Worm (Caenorhabditis elegans) whole organism, L2 larva: ENCODE data around the gene R09H10.2.

Experiments
- C34F6.9 ChIP-seq: fragments of 150-350 bp; optimal IDR thresholded peaks from 2 replicates; lab custom pipeline; 2014; ENCODE audit warnings: missing biosample characterization, missing genetic modification characterization
- R02D3.7 ChIP-seq: fragments of 150-350 bp; optimal IDR thresholded peaks from 2 replicates; lab custom pipeline; 2014; ENCODE audit warnings: missing biosample characterization, missing genetic modification characterization
- ZK546.5 ChIP-seq: sonication (generic microtip); optimal IDR thresholded peaks from 2 replicates; lab custom pipeline; 2017; ENCODE audit warnings: missing biosample characterization, missing genetic modification characterization
- alr-1 ChIP-seq: fragments of 150-350 bp; optimal IDR thresholded peaks from 2 replicates; lab custom pipeline; 2014; ENCODE audit warnings: missing biosample characterization, missing genetic modification characterization
- aly-2 ChIP-seq: fragments of 150-350 bp; optimal IDR thresholded peaks from 2 replicates; lab custom pipeline; 2014; ENCODE audit warnings: missing biosample characterization, missing genetic modification characterization
- ama-1 ChIP-seq: fragments of 150-350 bp; optimal IDR thresholded peaks from 2 replicates; lab custom pipeline; 2018; ENCODE audit warnings: inconsistent platforms
- blmp-1 ChIP-seq: sonication (generic microtip); optimal IDR thresholded peaks from 2 replicates; lab custom pipeline; 2017; ENCODE audit warnings: missing genetic modification characterization, mild to moderate bottlenecking, missing compliant biosample characterization, antibody characterized with exemption, moderate library complexity; ENCODE audit not compliant: insufficient read depth
- ceh-16 ChIP-seq: fragments of 150-350 bp; optimal IDR thresholded peaks from 2 replicates; lab custom pipeline; 2014; ENCODE audit warnings: missing biosample characterization, missing genetic modification characterization
- ceh-82 ChIP-seq: fragments of 150-350 bp; optimal IDR thresholded peaks from 2 replicates; lab custom pipeline; 2014; ENCODE audit warnings: missing biosample characterization, missing genetic modification characterization
- dmd-4 ChIP-seq: sonication (generic microtip); optimal IDR thresholded peaks from 2 replicates; lab custom pipeline; 2017; ENCODE audit warnings: missing biosample characterization, missing genetic modification characterization
- egl-27 ChIP-seq: sonication (generic microtip); optimal IDR thresholded peaks from 3 replicates; lab custom pipeline; 2017; ENCODE audit warnings: missing biosample characterization, missing genetic modification reagents, missing genetic modification characterization
- elt-1 ChIP-seq: fragments of 150-350 bp; optimal IDR thresholded peaks from 2 replicates; lab custom pipeline; 2014; ENCODE audit warnings: missing biosample characterization, missing genetic modification characterization
- elt-3 ChIP-seq: sonication (generic microtip); optimal IDR thresholded peaks from 2 replicates; lab custom pipeline; 2017; ENCODE audit warnings: missing biosample characterization, missing genetic modification characterization
- fos-1 ChIP-seq: fragments of 150-350 bp; optimal IDR thresholded peaks from 2 replicates; lab custom pipeline; 2014; ENCODE audit warnings: missing biosample characterization, missing genetic modification characterization
- gmeb-1 ChIP-seq: fragments of 150-350 bp; optimal IDR thresholded peaks from 2 replicates; lab custom pipeline; 2014; ENCODE audit warnings: missing biosample characterization, missing genetic modification characterization
- lin-11 ChIP-seq: fragments of 150-350 bp; sonication (generic microtip); optimal IDR thresholded peaks from 2 replicates; lab custom pipeline; 2014; ENCODE audit warnings: missing biosample characterization, missing genetic modification characterization, inconsistent platforms, mixed read lengths
- lin-13 ChIP-seq: fragments of 150-350 bp; optimal IDR thresholded peaks from 2 replicates; lab custom pipeline; 2014; ENCODE audit warnings: missing biosample characterization, missing genetic modification reagents, missing genetic modification characterization
- lin-39 ChIP-seq: fragments of 150-350 bp; optimal IDR thresholded peaks from 2 replicates; lab custom pipeline; 2014; ENCODE audit warnings: missing biosample characterization, missing genetic modification reagents, missing genetic modification characterization
- mab-5 ChIP-seq: fragments of 150-350 bp; optimal IDR thresholded peaks from 2 replicates; lab custom pipeline; 2014; ENCODE audit warnings: missing biosample characterization, missing genetic modification characterization
- mbf-1 ChIP-seq: sonication (generic microtip); optimal IDR thresholded peaks from 2 replicates; lab custom pipeline; 2017; ENCODE audit warnings: missing biosample characterization, missing genetic modification characterization
- mdl-1 ChIP-seq, 2 experiments: fragments of 150-350 bp in 1 of 2; sonication (generic microtip) in 1 of 2; optimal IDR thresholded peaks; 2 replicates each; lab custom pipeline; 2017; ENCODE audit warnings: missing biosample characterization in 2 of 2, missing genetic modification characterization in 2 of 2
- nhr-10 ChIP-seq: sonication (generic microtip); optimal IDR thresholded peaks from 2 replicates; lab custom pipeline; 2017; ENCODE audit warnings: missing biosample characterization, missing genetic modification characterization
- nhr-11 ChIP-seq: fragments of 150-350 bp; optimal IDR thresholded peaks from 2 replicates; lab custom pipeline; 2014; ENCODE audit warnings: missing biosample characterization, missing genetic modification characterization
- nhr-129 ChIP-seq: fragments of 150-350 bp; optimal IDR thresholded peaks from 2 replicates; lab custom pipeline; 2014; ENCODE audit warnings: missing biosample characterization, missing genetic modification characterization
- nhr-21 ChIP-seq: fragments of 150-350 bp; optimal IDR thresholded peaks from 2 replicates; lab custom pipeline; 2014; ENCODE audit warnings: missing biosample characterization, missing genetic modification characterization
- nhr-23 ChIP-seq: fragments of 150-350 bp; optimal IDR thresholded peaks from 2 replicates; lab custom pipeline; 2014; ENCODE audit warnings: missing biosample characterization, missing genetic modification reagents, missing genetic modification characterization
- nhr-237 ChIP-seq: fragments of 150-350 bp; optimal IDR thresholded peaks from 2 replicates; lab custom pipeline; 2014; ENCODE audit warnings: missing biosample characterization, missing genetic modification characterization
- nhr-25 ChIP-seq: fragments of 150-350 bp; sonication (generic microtip); optimal IDR thresholded peaks from 3 replicates; lab custom pipeline; 2014; ENCODE audit warnings: missing biosample characterization, missing genetic modification characterization
- nhr-6 ChIP-seq: fragments of 150-350 bp; optimal IDR thresholded peaks from 2 replicates; lab custom pipeline; 2014; ENCODE audit warnings: missing biosample characterization, missing genetic modification characterization
- peb-1 ChIP-seq: fragments of 150-350 bp; optimal IDR thresholded peaks from 2 replicates; lab custom pipeline; 2014; ENCODE audit warnings: missing biosample characterization, missing genetic modification characterization
- sem-4 ChIP-seq: fragments of 150-350 bp; optimal IDR thresholded peaks from 2 replicates; lab custom pipeline; 2014; ENCODE audit warnings: missing biosample characterization, missing genetic modification reagents, missing genetic modification characterization
- skn-1 ChIP-seq: sonication (generic microtip); optimal IDR thresholded peaks from 2 replicates; lab custom pipeline; 2017; ENCODE audit warnings: missing biosample characterization, missing genetic modification characterization
- sma-3 ChIP-seq: sonication (generic microtip); optimal IDR thresholded peaks from 2 replicates; lab custom pipeline; 2016; ENCODE audit warnings: missing genetic modification reagents, missing genetic modification characterization, missing compliant biosample characterization
- sma-9 ChIP-seq, 2 experiments: fragments of 150-350 bp in 1 of 2; sonication (generic microtip) in 1 of 2; optimal IDR thresholded peaks; 2 replicates each; lab custom pipeline; 2014 to 2016; ENCODE audit warnings: missing genetic modification characterization in 2 of 2, mild to moderate bottlenecking in 1 of 2, missing biosample characterization in 1 of 2, missing compliant biosample characterization in 1 of 2, missing genetic modification reagents in 1 of 2, moderate library complexity in 1 of 2
- unc-39 ChIP-seq: fragments of 150-350 bp; optimal IDR thresholded peaks from 2 replicates; lab custom pipeline; 2014; ENCODE audit warnings: missing biosample characterization, missing genetic modification characterization
- unc-62 ChIP-seq: fragments of 150-350 bp; optimal IDR thresholded peaks from 2 replicates; lab custom pipeline; 2014; ENCODE audit warnings: missing biosample characterization, missing genetic modification reagents, missing genetic modification characterization
- ztf-1 ChIP-seq: fragments of 200-800 bp; sonication (Bioruptor generic); conservative IDR thresholded peaks from 2 replicates; pipeline ENCODE4 v1.3.6; 2022; ENCODE audit warnings: missing genetic modification characterization, missing compliant biosample characterization
- ztf-11 ChIP-seq: sonication (generic microtip); optimal IDR thresholded peaks from 2 replicates; lab custom pipeline; 2017; ENCODE audit warnings: missing biosample characterization, missing genetic modification characterization

R09H10.2 gene

DNA sequence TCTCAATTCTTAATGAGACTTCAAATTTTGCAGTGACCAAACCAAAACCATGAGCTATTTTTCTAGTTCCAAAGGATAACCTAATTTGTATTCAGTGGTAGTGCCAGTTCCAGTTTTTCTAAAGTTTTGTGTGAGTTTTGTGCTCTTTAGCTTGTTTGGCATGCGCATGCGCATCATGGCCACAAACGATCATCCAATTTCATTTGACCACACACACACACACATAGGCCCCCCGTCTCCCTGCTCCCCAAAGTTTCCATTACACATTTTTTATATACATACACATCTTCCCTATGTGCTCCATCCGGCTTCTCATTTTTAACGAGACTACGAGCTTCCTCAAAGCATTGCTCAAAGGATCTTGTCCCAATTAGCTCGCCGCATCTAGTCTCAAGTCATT, 28.3 kb upstream of the R09H10.2 start:
- TF ChIP-seq ztf-1 (GFP tag; lab: Robert Waterston, UW) (no peak), ama-1 (lab: Kevin White, UChicago) (no peak), nhr-237 (no peak), sma-9 (GFP tag; optimal IDR thresholded peaks at IDR 0.05; lab: Kevin White, UChicago) (no peak), sma-9 (tag; optimal IDR thresholded peaks at IDR 0.05; lab: Kevin White, UChicago) (no peak), unc-39 (tag; lab: Kevin White, UChicago) (no peak)

DNA sequence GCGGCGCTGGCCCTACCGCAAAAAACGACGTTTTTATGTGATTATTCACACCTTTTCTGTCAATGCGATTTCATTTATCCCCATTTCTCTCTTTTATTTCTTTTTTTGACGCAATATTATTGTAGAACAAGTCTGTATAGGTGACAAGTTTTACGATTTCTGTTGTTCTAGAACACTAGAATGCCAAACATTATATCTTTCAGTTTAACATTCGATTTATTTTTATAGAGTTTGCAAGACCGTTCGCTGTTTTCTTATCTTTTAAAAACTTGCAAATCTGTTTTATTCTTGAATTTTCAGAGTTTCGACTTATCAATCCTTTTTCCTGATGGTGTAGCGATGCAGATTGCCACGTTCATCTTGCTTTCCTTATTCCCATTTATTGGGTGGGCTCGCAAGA, 26.7 kb upstream of the R09H10.2 start, which contains the start of gene efn-2:
Gene efn-2, plus strand, starts transcription at position 301 of the 400 bp plus-strand sequence.
- no peak for TF ChIP-seq elt-1 (tag; lab: Kevin White, UChicago)
- TF ChIP-seq nhr-129 (tag; lab: Kevin White, UChicago), result no peak
- TF ChIP-seq fos-1 (tag; lab: Kevin White, UChicago), result no peak
- TF ChIP-seq egl-27, result no peak
- no peak for TF ChIP-seq alr-1
- no peak for TF ChIP-seq nhr-237
- TF ChIP-seq nhr-11 (tag; lab: Kevin White, UChicago), result no peak
- no peak for TF ChIP-seq ZK546.5 (tag; lab: Kevin White, UChicago)
- no peak for TF ChIP-seq sem-4 (tag; lab: Kevin White, UChicago)
- TF ChIP-seq mab-5 (tag; lab: Kevin White, UChicago), result no peak
- TF ChIP-seq unc-62 (GFP tag; lab: Kevin White, UChicago), result no peak
- no peak for TF ChIP-seq aly-2 (tag; lab: Kevin White, UChicago)
- TF ChIP-seq C34F6.9 (tag; lab: Kevin White, UChicago), result no peak
- TF ChIP-seq mbf-1, result no peak
- no peak for TF ChIP-seq nhr-21 (tag; lab: Kevin White, UChicago)
- TF ChIP-seq peb-1 (tag; lab: Kevin White, UChicago), result no peak
- TF ChIP-seq ztf-11, result no peak
- TF ChIP-seq lin-39, result no peak
- no peak for TF ChIP-seq sma-3 (GFP tag; lab: Kevin White, UChicago)
- no peak for TF ChIP-seq ceh-16

DNA sequence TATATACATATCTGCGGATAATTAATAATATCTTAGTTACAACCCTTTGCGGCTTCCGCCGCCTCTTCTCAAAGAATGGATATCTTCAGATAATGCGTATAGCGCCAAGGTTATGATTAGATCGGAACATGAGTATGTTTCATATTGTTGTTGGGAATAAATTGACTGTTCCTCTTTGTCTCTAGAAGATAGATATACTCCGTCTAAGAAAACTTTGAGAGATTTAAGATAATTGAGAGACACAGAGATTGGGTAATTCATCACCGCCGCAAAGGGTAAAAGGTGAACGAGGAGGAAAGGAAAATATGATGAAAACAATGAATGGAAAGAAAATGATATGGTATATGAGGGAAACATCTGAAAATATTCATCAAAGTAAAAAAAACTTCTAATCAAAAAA, 26.1 kb upstream of the R09H10.2 start:
- TF ChIP-seq blmp-1 (tag; lab: Kevin White, UChicago) (no peak), nhr-129 (tag; lab: Kevin White, UChicago) (no peak), sma-9 (GFP tag; optimal IDR thresholded peaks at IDR 0.05; lab: Kevin White, UChicago) (no peak), sma-9 (tag; optimal IDR thresholded peaks at IDR 0.05; lab: Kevin White, UChicago) (no peak), mab-5 (tag; lab: Kevin White, UChicago) (no peak), fos-1 (tag; lab: Kevin White, UChicago) (peak; percentile 21), elt-3 (tag; lab: Kevin White, UChicago) (no peak), ama-1 (lab: Kevin White, UChicago) (no peak), nhr-25 (peak; percentile 10), sem-4 (tag; lab: Kevin White, UChicago) (no peak)
- TF ChIP-seq, all 48 proteins: peak for 2

DNA sequence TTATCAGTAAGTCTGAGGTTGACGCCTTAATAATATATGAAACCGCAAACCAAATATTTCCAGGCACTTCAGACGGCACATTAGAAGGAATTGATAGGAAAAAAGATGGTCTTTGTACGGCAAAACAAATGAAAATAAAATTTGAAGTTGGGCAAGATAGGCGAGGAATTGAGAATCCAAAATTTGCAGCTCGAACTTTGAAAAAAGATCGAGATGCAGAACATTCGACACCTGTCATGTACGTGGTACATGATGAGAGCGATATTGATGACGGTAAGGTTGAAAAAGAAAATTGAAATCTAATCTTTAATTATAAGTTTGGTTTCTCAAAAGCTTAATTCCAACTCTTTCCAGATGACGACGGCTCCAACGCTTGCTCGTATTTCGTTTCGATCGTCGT, 25.1 kb upstream of the R09H10.2 start:
- TF ChIP-seq lin-11 (tag; lab: Kevin White, UChicago) (no peak), skn-1 (tag; lab: Kevin White, UChicago) (no peak), aly-2 (tag; lab: Kevin White, UChicago) (no peak), nhr-6 (tag; lab: Kevin White, UChicago) (no peak), mdl-1 (tag; optimal IDR thresholded peaks at IDR 0.05; lab: Kevin White, UChicago) (no peak)

DNA sequence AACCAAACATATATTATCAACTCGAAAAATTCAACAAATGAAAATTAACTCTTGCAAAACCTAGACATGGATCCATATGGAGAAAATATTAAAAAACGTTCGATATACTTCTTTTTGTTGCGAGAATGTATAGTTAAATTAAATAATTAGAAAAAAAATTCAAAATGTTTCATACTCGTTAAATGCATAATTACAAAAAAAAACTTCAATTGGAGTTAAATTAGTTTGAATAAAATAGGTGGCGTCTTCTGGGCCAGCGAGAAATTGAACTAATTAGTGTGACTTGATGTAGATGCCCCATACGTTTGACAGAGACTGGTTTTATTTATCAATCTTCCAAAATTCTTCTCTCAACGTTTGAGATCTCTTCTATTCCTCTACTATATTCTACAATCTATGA, 24.4 kb upstream of the R09H10.2 start, which contains the start of gene lgc-43:
Gene lgc-43, plus strand, starts transcription at position 301 of the 400 bp plus-strand sequence.
- TF ChIP-seq nhr-6 (tag; lab: Kevin White, UChicago), result no peak
- no peak for TF ChIP-seq dmd-4 (tag; lab: Kevin White, UChicago)
- no peak for TF ChIP-seq nhr-23 (tag; lab: Kevin White, UChicago)
- TF ChIP-seq nhr-10 (tag; lab: Kevin White, UChicago), result no peak
- TF ChIP-seq nhr-21 (tag; lab: Kevin White, UChicago), result no peak
- TF ChIP-seq ztf-1 (GFP tag; lab: Robert Waterston, UW), result no peak
- TF ChIP-seq alr-1, result no peak
- no peak for TF ChIP-seq ceh-82 (tag; lab: Kevin White, UChicago)
- no peak for TF ChIP-seq nhr-11 (tag; lab: Kevin White, UChicago)
- TF ChIP-seq mab-5 (tag; lab: Kevin White, UChicago), result no peak
- no peak for TF ChIP-seq gmeb-1 (tag; lab: Kevin White, UChicago)
- TF ChIP-seq lin-13, result no peak
- TF ChIP-seq sma-3 (GFP tag; lab: Kevin White, UChicago), result no peak
- no peak for TF ChIP-seq R02D3.7 (tag; lab: Kevin White, UChicago)
- no peak for TF ChIP-seq fos-1 (tag; lab: Kevin White, UChicago)
- TF ChIP-seq lin-11 (tag; lab: Kevin White, UChicago), result no peak
- TF ChIP-seq nhr-129 (tag; lab: Kevin White, UChicago), result no peak
